Worm (Caenorhabditis elegans) whole organism, L2 larva: ENCODE data around the gene C27F2.6.

Experiments used
- C34F6.9 ChIP-seq: fragments of 150-350 bp; optimal IDR thresholded peaks from 2 replicates; lab custom pipeline; 2014; ENCODE audit warnings: missing biosample characterization, missing genetic modification characterization
- F13H6.1 ChIP-seq: sonication (generic microtip); optimal IDR thresholded peaks from 2 replicates; lab custom pipeline; 2016; ENCODE audit warnings: missing genetic modification characterization, missing compliant biosample characterization
- R02D3.7 ChIP-seq: fragments of 150-350 bp; optimal IDR thresholded peaks from 2 replicates; lab custom pipeline; 2014; ENCODE audit warnings: missing biosample characterization, missing genetic modification characterization
- Y55F3AM.14 ChIP-seq: fragments of 200-800 bp; sonication (Bioruptor generic); optimal IDR thresholded peaks from 2 replicates; lab custom pipeline; 2018; ENCODE audit warnings: mild to moderate bottlenecking, missing genetic modification characterization, missing compliant biosample characterization
- ZK546.5 ChIP-seq: sonication (generic microtip); optimal IDR thresholded peaks from 2 replicates; lab custom pipeline; 2017; ENCODE audit warnings: missing biosample characterization, missing genetic modification characterization
- alr-1 ChIP-seq: fragments of 150-350 bp; optimal IDR thresholded peaks from 2 replicates; lab custom pipeline; 2014; ENCODE audit warnings: missing biosample characterization, missing genetic modification characterization
- aly-2 ChIP-seq: fragments of 150-350 bp; optimal IDR thresholded peaks from 2 replicates; lab custom pipeline; 2014; ENCODE audit warnings: missing biosample characterization, missing genetic modification characterization
- ama-1 ChIP-seq: fragments of 150-350 bp; optimal IDR thresholded peaks from 2 replicates; lab custom pipeline; 2018; ENCODE audit warnings: inconsistent platforms
- blmp-1 ChIP-seq: sonication (generic microtip); optimal IDR thresholded peaks from 2 replicates; lab custom pipeline; 2017; ENCODE audit warnings: missing genetic modification characterization, mild to moderate bottlenecking, missing compliant biosample characterization, antibody characterized with exemption, moderate library complexity; ENCODE audit not compliant: insufficient read depth
- ceh-16 ChIP-seq: fragments of 150-350 bp; optimal IDR thresholded peaks from 2 replicates; lab custom pipeline; 2014; ENCODE audit warnings: missing biosample characterization, missing genetic modification characterization
- ceh-82 ChIP-seq: fragments of 150-350 bp; optimal IDR thresholded peaks from 2 replicates; lab custom pipeline; 2014; ENCODE audit warnings: missing biosample characterization, missing genetic modification characterization
- crh-2 ChIP-seq: sonication (generic microtip); optimal IDR thresholded peaks from 2 replicates; lab custom pipeline; 2017; ENCODE audit warnings: missing biosample characterization, missing genetic modification characterization
- dmd-4 ChIP-seq: sonication (generic microtip); optimal IDR thresholded peaks from 2 replicates; lab custom pipeline; 2017; ENCODE audit warnings: missing biosample characterization, missing genetic modification characterization
- egl-27 ChIP-seq: sonication (generic microtip); optimal IDR thresholded peaks from 3 replicates; lab custom pipeline; 2017; ENCODE audit warnings: missing biosample characterization, missing genetic modification reagents, missing genetic modification characterization
- elt-3 ChIP-seq: sonication (generic microtip); optimal IDR thresholded peaks from 2 replicates; lab custom pipeline; 2017; ENCODE audit warnings: missing biosample characterization, missing genetic modification characterization
- fos-1 ChIP-seq: fragments of 150-350 bp; optimal IDR thresholded peaks from 2 replicates; lab custom pipeline; 2014; ENCODE audit warnings: missing biosample characterization, missing genetic modification characterization
- gmeb-1 ChIP-seq: fragments of 150-350 bp; optimal IDR thresholded peaks from 2 replicates; lab custom pipeline; 2014; ENCODE audit warnings: missing biosample characterization, missing genetic modification characterization
- lin-11 ChIP-seq: fragments of 150-350 bp; sonication (generic microtip); optimal IDR thresholded peaks from 2 replicates; lab custom pipeline; 2014; ENCODE audit warnings: missing biosample characterization, missing genetic modification characterization, inconsistent platforms, mixed read lengths
- lin-13 ChIP-seq: fragments of 150-350 bp; optimal IDR thresholded peaks from 2 replicates; lab custom pipeline; 2014; ENCODE audit warnings: missing biosample characterization, missing genetic modification reagents, missing genetic modification characterization
- lin-39 ChIP-seq: fragments of 150-350 bp; optimal IDR thresholded peaks from 2 replicates; lab custom pipeline; 2014; ENCODE audit warnings: missing biosample characterization, missing genetic modification reagents, missing genetic modification characterization
- lsy-2 ChIP-seq, 2 experiments: fragments of 150-350 bp in 1 of 2; sonication (generic microtip) in 1 of 2; optimal IDR thresholded peaks; 2 replicates each; lab custom pipeline; 2014 to 2017; ENCODE audit warnings: missing biosample characterization in 2 of 2, missing genetic modification characterization in 2 of 2
- mab-5 ChIP-seq: fragments of 150-350 bp; optimal IDR thresholded peaks from 2 replicates; lab custom pipeline; 2014; ENCODE audit warnings: missing biosample characterization, missing genetic modification characterization
- mdl-1 ChIP-seq, 2 experiments: fragments of 150-350 bp in 1 of 2; sonication (generic microtip) in 1 of 2; optimal IDR thresholded peaks; 2 replicates each; lab custom pipeline; 2017; ENCODE audit warnings: missing biosample characterization in 2 of 2, missing genetic modification characterization in 2 of 2
- nhr-10 ChIP-seq: sonication (generic microtip); optimal IDR thresholded peaks from 2 replicates; lab custom pipeline; 2017; ENCODE audit warnings: missing biosample characterization, missing genetic modification characterization
- nhr-11 ChIP-seq: fragments of 150-350 bp; optimal IDR thresholded peaks from 2 replicates; lab custom pipeline; 2014; ENCODE audit warnings: missing biosample characterization, missing genetic modification characterization
- nhr-129 ChIP-seq: fragments of 150-350 bp; optimal IDR thresholded peaks from 2 replicates; lab custom pipeline; 2014; ENCODE audit warnings: missing biosample characterization, missing genetic modification characterization
- nhr-237 ChIP-seq: fragments of 150-350 bp; optimal IDR thresholded peaks from 2 replicates; lab custom pipeline; 2014; ENCODE audit warnings: missing biosample characterization, missing genetic modification characterization
- nhr-25 ChIP-seq: fragments of 150-350 bp; sonication (generic microtip); optimal IDR thresholded peaks from 3 replicates; lab custom pipeline; 2014; ENCODE audit warnings: missing biosample characterization, missing genetic modification characterization
- nhr-6 ChIP-seq: fragments of 150-350 bp; optimal IDR thresholded peaks from 2 replicates; lab custom pipeline; 2014; ENCODE audit warnings: missing biosample characterization, missing genetic modification characterization
- peb-1 ChIP-seq: fragments of 150-350 bp; optimal IDR thresholded peaks from 2 replicates; lab custom pipeline; 2014; ENCODE audit warnings: missing biosample characterization, missing genetic modification characterization
- sem-4 ChIP-seq: fragments of 150-350 bp; optimal IDR thresholded peaks from 2 replicates; lab custom pipeline; 2014; ENCODE audit warnings: missing biosample characterization, missing genetic modification reagents, missing genetic modification characterization
- skn-1 ChIP-seq: sonication (generic microtip); optimal IDR thresholded peaks from 2 replicates; lab custom pipeline; 2017; ENCODE audit warnings: missing biosample characterization, missing genetic modification characterization
- sma-3 ChIP-seq: sonication (generic microtip); optimal IDR thresholded peaks from 2 replicates; lab custom pipeline; 2016; ENCODE audit warnings: missing genetic modification reagents, missing genetic modification characterization, missing compliant biosample characterization
- sma-9 ChIP-seq, 2 experiments: fragments of 150-350 bp in 1 of 2; sonication (generic microtip) in 1 of 2; optimal IDR thresholded peaks; 2 replicates each; lab custom pipeline; 2014 to 2016; ENCODE audit warnings: missing genetic modification characterization in 2 of 2, mild to moderate bottlenecking in 1 of 2, missing biosample characterization in 1 of 2, missing compliant biosample characterization in 1 of 2, missing genetic modification reagents in 1 of 2, moderate library complexity in 1 of 2
- snpc-4 ChIP-seq: fragments of 150-350 bp; optimal IDR thresholded peaks from 2 replicates; lab custom pipeline; 2014; ENCODE audit warnings: missing biosample characterization, missing genetic modification characterization
- unc-39 ChIP-seq: fragments of 150-350 bp; optimal IDR thresholded peaks from 2 replicates; lab custom pipeline; 2014; ENCODE audit warnings: missing biosample characterization, missing genetic modification characterization
- unc-55 ChIP-seq: fragments of 150-350 bp; sonication (generic microtip); optimal IDR thresholded peaks from 3 replicates; lab custom pipeline; 2014; ENCODE audit warnings: missing biosample characterization, missing genetic modification reagents, missing genetic modification characterization
- zag-1 ChIP-seq: fragments of 150-350 bp; optimal IDR thresholded peaks from 2 replicates; lab custom pipeline; 2014; ENCODE audit warnings: missing biosample characterization, missing genetic modification characterization
- ztf-1 ChIP-seq: fragments of 200-800 bp; sonication (Bioruptor generic); conservative IDR thresholded peaks from 2 replicates; pipeline ENCODE4 v1.3.6; 2022; ENCODE audit warnings: missing genetic modification characterization, missing compliant biosample characterization
- ztf-11 ChIP-seq: sonication (generic microtip); optimal IDR thresholded peaks from 2 replicates; lab custom pipeline; 2017; ENCODE audit warnings: missing biosample characterization, missing genetic modification characterization
- ztf-4 ChIP-seq: fragments of 150-350 bp; optimal IDR thresholded peaks from 2 replicates; lab custom pipeline; 2014; ENCODE audit warnings: missing biosample characterization, missing genetic modification characterization

C27F2.6 gene

DNA sequence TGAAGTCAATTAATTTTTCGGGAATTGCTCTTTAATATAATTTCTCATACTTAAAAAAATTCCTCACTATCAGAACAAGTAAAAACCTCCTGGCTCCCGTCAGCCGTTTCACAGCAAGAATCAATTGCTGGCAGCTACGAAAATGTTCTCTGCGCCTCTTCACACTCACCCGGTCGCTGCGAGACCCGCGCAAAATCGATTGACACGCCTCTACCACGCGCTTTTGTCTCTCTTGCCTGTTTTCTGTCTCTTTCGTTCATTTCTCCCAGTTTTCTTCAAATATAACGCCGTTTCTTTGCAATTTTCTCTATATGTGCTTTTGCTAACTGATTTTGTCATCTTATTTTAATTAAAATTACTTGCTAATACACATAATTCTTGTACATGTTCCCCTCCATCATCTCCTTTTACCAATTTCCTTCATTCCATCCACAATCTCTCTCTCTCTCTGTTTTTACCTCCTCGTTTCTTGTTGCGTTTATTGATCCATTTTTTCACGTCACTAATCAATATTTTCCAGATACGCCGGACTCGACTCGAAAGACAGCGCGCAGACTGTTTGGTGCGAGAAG is 44.2 kb upstream of the C27F2.6 start, which contains the start of gene pcf-11:
TSS of gene pcf-11 (plus strand) at position 522 of the 572 bp plus-strand sequence.
- TF ChIP-seq F13H6.1 = peak; percentile 48
- peak; percentile 84 for TF ChIP-seq C34F6.9 (tag; lab: Kevin White, UChicago)
- peak; percentile 83 for TF ChIP-seq ama-1 (lab: Kevin White, UChicago)
- no peak for TF ChIP-seq ceh-82
- TF ChIP-seq nhr-129 (tag; lab: Kevin White, UChicago) = peak; percentile 52
- no peak for TF ChIP-seq ztf-4 (tag; lab: Kevin White, UChicago)
- peak; percentile 47 for TF ChIP-seq blmp-1 (tag; lab: Kevin White, UChicago)
- TF ChIP-seq crh-2 (tag; lab: Kevin White, UChicago) = peak; percentile 84
- peak; percentile 66 to 77 for TF ChIP-seq mdl-1 (tag; optimal IDR thresholded peaks at IDR 0.05; lab: Kevin White, UChicago)
- TF ChIP-seq egl-27 (tag; lab: Kevin White, UChicago) = no peak
- TF ChIP-seq lsy-2 (tag; optimal IDR thresholded peaks at IDR 0.05; lab: Kevin White, UChicago) = peak; percentile 43 to 63
- TF ChIP-seq fos-1 = peak; percentile 46
- TF ChIP-seq unc-55 (GFP tag; lab: Kevin White, UChicago) = peak; percentile 77
- no peak for TF ChIP-seq ztf-1
- TF ChIP-seq gmeb-1 (tag; lab: Kevin White, UChicago) = peak; percentile 50
- peak; percentile 68 for TF ChIP-seq sem-4 (tag; lab: Kevin White, UChicago)
- TF ChIP-seq sma-3 (GFP tag; lab: Kevin White, UChicago) = peak; percentile 42
- no peak for TF ChIP-seq unc-39 (tag; lab: Kevin White, UChicago)
- TF ChIP-seq lin-13 (GFP tag; lab: Kevin White, UChicago) = peak; percentile 64
- TF ChIP-seq skn-1 = no peak
- TF ChIP-seq nhr-25 (tag; lab: Kevin White, UChicago) = peak; percentile 44
- peak; percentile 20 for TF ChIP-seq sma-9 (GFP tag; optimal IDR thresholded peaks at IDR 0.05; lab: Kevin White, UChicago)
- TF ChIP-seq sma-9 (tag; optimal IDR thresholded peaks at IDR 0.05; lab: Kevin White, UChicago) = no peak
- TF ChIP-seq mab-5 (tag; lab: Kevin White, UChicago) = peak; percentile 31
- no peak for TF ChIP-seq dmd-4 (tag; lab: Kevin White, UChicago)
- peak; percentile 75 for TF ChIP-seq lin-11 (tag; lab: Kevin White, UChicago)
- no peak for TF ChIP-seq ztf-11

DNA sequence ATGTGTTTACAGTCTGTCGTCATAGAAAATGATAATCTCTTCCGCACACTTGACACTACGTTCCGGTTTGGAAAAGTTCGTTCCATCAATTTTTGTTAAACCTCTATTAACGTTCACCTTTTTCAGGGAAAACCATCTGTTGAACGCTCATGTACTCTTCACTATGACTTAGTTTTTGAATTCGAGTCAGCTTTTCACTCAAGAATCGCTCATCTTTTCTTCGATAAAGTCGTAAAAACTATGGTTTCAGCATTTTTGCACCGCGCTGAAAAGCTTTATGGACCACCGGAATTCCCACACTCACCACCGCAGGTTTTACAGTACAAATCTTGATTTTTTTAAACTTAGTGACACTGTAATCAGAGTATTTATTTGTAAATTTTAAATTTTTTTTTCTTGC is 43.4 kb upstream of the C27F2.6 start:
- TF ChIP-seq blmp-1 (tag; lab: Kevin White, UChicago) (no peak), nhr-25 (tag; lab: Kevin White, UChicago) (no peak), crh-2 (tag; lab: Kevin White, UChicago) (no peak), lin-39 (tag; lab: Kevin White, UChicago) (no peak), nhr-11 (tag; lab: Kevin White, UChicago) (no peak), ama-1 (lab: Kevin White, UChicago) (no peak), nhr-237 (tag; lab: Kevin White, UChicago) (no peak), snpc-4 (tag; lab: Kevin White, UChicago) (no peak), R02D3.7 (tag; lab: Kevin White, UChicago) (no peak), dmd-4 (tag; lab: Kevin White, UChicago) (no peak), sma-9 (GFP tag; optimal IDR thresholded peaks at IDR 0.05; lab: Kevin White, UChicago) (no peak), sma-9 (tag; optimal IDR thresholded peaks at IDR 0.05; lab: Kevin White, UChicago) (no peak), elt-3 (tag; lab: Kevin White, UChicago) (no peak), unc-55 (GFP tag; lab: Kevin White, UChicago) (no peak), fos-1 (no peak), F13H6.1 (no peak), aly-2 (tag; lab: Kevin White, UChicago) (no peak), ZK546.5 (no peak), zag-1 (no peak), ztf-1 (no peak)

DNA sequence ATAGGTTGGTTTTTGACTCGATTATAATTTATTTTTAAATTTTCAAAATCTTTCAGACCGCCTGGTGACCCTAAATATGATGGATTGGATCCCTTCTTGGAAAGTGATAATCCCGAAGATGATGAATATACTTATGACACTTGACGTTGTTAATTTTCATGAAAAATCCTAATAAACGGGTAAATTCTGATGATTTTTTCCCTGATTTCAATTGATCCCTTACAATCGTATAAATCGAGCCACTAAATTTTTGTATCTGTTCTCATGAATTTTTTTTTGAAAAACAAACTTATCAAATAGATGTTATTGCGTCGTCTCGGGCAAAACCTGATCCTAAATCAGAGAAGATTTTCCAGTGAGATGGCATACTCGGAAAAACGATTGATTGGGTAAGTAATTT is 42.7 kb upstream of the C27F2.6 start, which contains the start of gene R144.13:
TSS of gene R144.13 (plus strand) at position 301 of the 400 bp plus-strand sequence.
- TF ChIP-seq alr-1 (tag; lab: Kevin White, UChicago) (no peak), ceh-16 (tag; lab: Kevin White, UChicago) (no peak), ceh-82 (no peak), mab-5 (tag; lab: Kevin White, UChicago) (no peak), peb-1 (no peak), nhr-10 (no peak), C34F6.9 (tag; lab: Kevin White, UChicago) (no peak), elt-3 (tag; lab: Kevin White, UChicago) (no peak), lin-13 (GFP tag; lab: Kevin White, UChicago) (no peak), R02D3.7 (tag; lab: Kevin White, UChicago) (no peak), nhr-129 (tag; lab: Kevin White, UChicago) (no peak), skn-1 (no peak), Y55F3AM.14 (no peak), nhr-11 (tag; lab: Kevin White, UChicago) (no peak), snpc-4 (tag; lab: Kevin White, UChicago) (no peak), ama-1 (lab: Kevin White, UChicago) (no peak), egl-27 (tag; lab: Kevin White, UChicago) (no peak), nhr-6 (tag; lab: Kevin White, UChicago) (no peak), unc-55 (GFP tag; lab: Kevin White, UChicago) (no peak), aly-2 (tag; lab: Kevin White, UChicago) (no peak)
